Fruit fly (Drosophila melanogaster) whole organism, embryonic: Measurements from ENCODE around the gene HINT1.
A peak's percentile ranks its signal among the peaks of the same experiment; 100 is the strongest.

Source experiments
- Antp ChIP-seq: fragments of 200-800 bp; sonication (Bioruptor generic); optimal IDR thresholded peaks from 3 replicates; lab custom pipeline; 2016; ENCODE audit warnings: missing biosample characterization, missing genetic modification characterization
- BEAF-32 ChIP-seq: fragments of 200-800 bp; sonication (Bioruptor generic); optimal IDR thresholded peaks from 3 replicates; lab custom pipeline; 2017; ENCODE audit warnings: missing biosample characterization, missing genetic modification characterization, mild to moderate bottlenecking, moderate library complexity, missing genetic modification reagents
- CG10147 ChIP-seq: fragments of 200-800 bp; sonication (Bioruptor generic); optimal IDR thresholded peaks from 2 replicates; lab custom pipeline; 2019; ENCODE audit warnings: missing biosample characterization, mild to moderate bottlenecking, missing genetic modification characterization, moderate library complexity
- CG10543 ChIP-seq: fragments of 200-800 bp; sonication (Bioruptor generic); optimal IDR thresholded peaks from 3 replicates; lab custom pipeline; 2017; ENCODE audit warnings: missing biosample characterization, mild to moderate bottlenecking, missing genetic modification characterization, moderate library complexity
- CG11456 ChIP-seq: fragments of 200-800 bp; sonication (Bioruptor generic); IDR thresholded peaks from 3 replicates; pipeline ENCODE4 v1.3.6; 2022; ENCODE audit warnings: missing biosample characterization, missing genetic modification characterization
- CG11723 ChIP-seq: fragments of 200-800 bp; sonication (Bioruptor generic); optimal IDR thresholded peaks from 2 replicates; lab custom pipeline; 2017; ENCODE audit warnings: missing biosample characterization, mild to moderate bottlenecking, missing genetic modification characterization
- CG13287 ChIP-seq: fragments of 200-800 bp; sonication (Bioruptor generic); IDR thresholded peaks from 2 replicates; pipeline ENCODE4 v1.3.6; 2022; ENCODE audit warnings: missing biosample characterization, missing genetic modification characterization; ENCODE audit not compliant: partially characterized antibody
- CG13624 ChIP-seq: fragments of 200-800 bp; sonication (Bioruptor generic); optimal IDR thresholded peaks from 2 replicates; lab custom pipeline; 2016; ENCODE audit warnings: missing biosample characterization, missing genetic modification characterization
- CG1647 ChIP-seq: fragments of 200-800 bp; sonication (Bioruptor generic); optimal IDR thresholded peaks from 3 replicates; lab custom pipeline; 2016; ENCODE audit warnings: missing biosample characterization, missing genetic modification characterization
- CG17359 ChIP-seq: fragments of 200-800 bp; sonication (Bioruptor generic); optimal IDR thresholded peaks from 3 replicates; lab custom pipeline; 2018; ENCODE audit warnings: missing biosample characterization, mild to moderate bottlenecking, missing genetic modification characterization, moderate library complexity
- CG17361 ChIP-seq: fragments of 200-800 bp; sonication (Bioruptor generic); IDR thresholded peaks from 3 replicates; pipeline ENCODE4 v1.3.6; 2022; ENCODE audit warnings: missing biosample characterization, missing genetic modification characterization
- CG18011 ChIP-seq: fragments of 200-800 bp; sonication (Bioruptor generic); optimal IDR thresholded peaks from 2 replicates; lab custom pipeline; 2017; ENCODE audit warnings: missing biosample characterization, missing genetic modification characterization, mild to moderate bottlenecking, moderate library complexity, missing genotype
- CG2875 ChIP-seq: fragments of 200-800 bp; sonication (Bioruptor generic); optimal IDR thresholded peaks from 2 replicates; lab custom pipeline; 2017; ENCODE audit warnings: missing biosample characterization, mild to moderate bottlenecking, missing genetic modification characterization, missing genetic modification reagents
- CG34422 ChIP-seq: fragments of 200-800 bp; sonication (Bioruptor generic); IDR thresholded peaks from 3 replicates; pipeline ENCODE4 v1.3.6; 2022; ENCODE audit warnings: missing biosample characterization, missing genetic modification characterization
- CG3838 ChIP-seq: fragments of 200-800 bp; sonication (Bioruptor generic); optimal IDR thresholded peaks from 3 replicates; lab custom pipeline; 2016; ENCODE audit warnings: missing biosample characterization, missing genetic modification characterization
- CG3995 ChIP-seq: fragments of 200-800 bp; sonication (Bioruptor generic); optimal IDR thresholded peaks from 3 replicates; lab custom pipeline; 2016; ENCODE audit warnings: missing biosample characterization, missing genetic modification characterization
- CG4424 ChIP-seq: fragments of 200-800 bp; sonication (Bioruptor generic); optimal IDR thresholded peaks from 3 replicates; lab custom pipeline; 2016; ENCODE audit warnings: missing biosample characterization, missing genetic modification characterization
- CG4730 ChIP-seq: fragments of 200-800 bp; sonication (Bioruptor generic); IDR thresholded peaks from 2 replicates; pipeline ENCODE4 v1.3.6; 2022; ENCODE audit warnings: missing biosample characterization, missing genetic modification characterization
- CG7839 ChIP-seq: fragments of 200-800 bp; sonication (Bioruptor generic); optimal IDR thresholded peaks from 3 replicates; lab custom pipeline; 2018; ENCODE audit warnings: missing biosample characterization, mild to moderate bottlenecking, missing genetic modification characterization, moderate library complexity
- CG8478 ChIP-seq: fragments of >200 bp; optimal IDR thresholded peaks from 2 replicates; lab custom pipeline; 2018
- CG9727 ChIP-seq: fragments of 200-800 bp; sonication (Bioruptor generic); optimal IDR thresholded peaks from 3 replicates; lab custom pipeline; 2017; ENCODE audit warnings: missing biosample characterization, mild to moderate bottlenecking, missing genetic modification characterization
- Deaf1 ChIP-seq: fragments of 200-800 bp; optimal IDR thresholded peaks from 3 replicates; lab custom pipeline; 2019; ENCODE audit warnings: missing biosample characterization, mild to moderate bottlenecking, missing genetic modification characterization, moderate library complexity
- Dek ChIP-seq: fragments of 200-800 bp; sonication (Bioruptor generic); optimal IDR thresholded peaks from 3 replicates; lab custom pipeline; 2019; ENCODE audit warnings: missing biosample characterization, mild to moderate bottlenecking, missing genetic modification characterization, moderate library complexity
- Dp ChIP-seq: fragments of 200-800 bp; sonication (Bioruptor generic); optimal IDR thresholded peaks from 2 replicates; lab custom pipeline; 2018; ENCODE audit warnings: missing biosample characterization, mild to moderate bottlenecking, missing genetic modification characterization, moderate library complexity
- Dref ChIP-seq: fragments of 200-800 bp; sonication (Bioruptor generic); IDR thresholded peaks from 2 replicates; pipeline ENCODE4 v1.3.6; 2022; ENCODE audit warnings: missing biosample characterization, missing genetic modification characterization
- E2f1 ChIP-seq: fragments of 200-800 bp; sonication (Bioruptor generic); IDR thresholded peaks from 2 replicates; pipeline ENCODE4 v1.3.6; 2022; ENCODE audit warnings: missing biosample characterization, missing genetic modification characterization
- HHEX ChIP-seq: fragments of 200-800 bp; sonication (Bioruptor generic); optimal IDR thresholded peaks from 3 replicates; lab custom pipeline; 2017; ENCODE audit warnings: missing biosample characterization, mild to moderate bottlenecking, missing genetic modification characterization, missing genetic modification reagents
- Lhr ChIP-seq: fragments of 200-800 bp; sonication (Bioruptor generic); optimal IDR thresholded peaks from 3 replicates; lab custom pipeline; 2017; ENCODE audit warnings: mild to moderate bottlenecking, missing biosample characterization, missing genetic modification reagents, missing genetic modification characterization
- MESR4 ChIP-seq: fragments of 200-800 bp; sonication (Bioruptor generic); optimal IDR thresholded peaks from 2 replicates; lab custom pipeline; 2018; ENCODE audit warnings: missing biosample characterization, mild to moderate bottlenecking, missing genetic modification characterization, moderate library complexity
- Mes4 ChIP-seq: fragments of 200-800 bp; sonication (Bioruptor generic); optimal IDR thresholded peaks from 2 replicates; lab custom pipeline; 2016; ENCODE audit warnings: missing biosample characterization, missing genetic modification characterization
- Mrtf ChIP-seq: fragments of 200-800 bp; sonication (Bioruptor generic); IDR thresholded peaks from 3 replicates; pipeline ENCODE4 v1.3.6; 2022; ENCODE audit warnings: missing biosample characterization, missing genetic modification characterization
- Oli ChIP-seq: fragments of 200-800 bp; sonication (Bioruptor generic); optimal IDR thresholded peaks from 2 replicates; lab custom pipeline; 2018; ENCODE audit warnings: missing biosample characterization, mild to moderate bottlenecking, missing genetic modification characterization, moderate library complexity
- Rfx ChIP-seq: fragments of 200-800 bp; sonication (Bioruptor generic); IDR thresholded peaks from 2 replicates; pipeline ENCODE4 v1.3.6; 2022; ENCODE audit warnings: missing biosample characterization, missing genetic modification characterization
- Sry-δ ChIP-seq: fragments of 200-800 bp; sonication (Bioruptor generic); optimal IDR thresholded peaks from 2 replicates; lab custom pipeline; 2016; ENCODE audit warnings: missing biosample characterization, missing genetic modification characterization
- al ChIP-seq: fragments of 200-800 bp; sonication (Bioruptor generic); IDR thresholded peaks from 2 replicates; pipeline ENCODE4 v1.3.6; 2022; ENCODE audit warnings: missing biosample characterization, missing genetic modification characterization
- ap ChIP-seq: fragments of 200-800 bp; sonication (Bioruptor generic); IDR thresholded peaks from 2 replicates; pipeline ENCODE4 v1.3.6; 2022; ENCODE audit warnings: missing biosample characterization, missing genetic modification characterization
- cato ChIP-seq: fragments of 200-800 bp; sonication (Bioruptor generic); optimal IDR thresholded peaks from 2 replicates; lab custom pipeline; 2016; ENCODE audit warnings: missing biosample characterization, missing genetic modification characterization, borderline replicate concordance
- croc ChIP-seq: fragments of 200-800 bp; sonication (Bioruptor generic); conservative IDR thresholded peaks from 3 replicates; pipeline ENCODE4 v1.3.6; 2022; ENCODE audit warnings: missing biosample characterization, missing genetic modification characterization
- fd102C ChIP-seq: fragments of 200-800 bp; sonication (Bioruptor generic); optimal IDR thresholded peaks from 2 replicates; lab custom pipeline; 2018; ENCODE audit warnings: missing biosample characterization, mild to moderate bottlenecking, missing genetic modification characterization, moderate library complexity
- grau ChIP-seq: fragments of 200-800 bp; optimal IDR thresholded peaks from 3 replicates; lab custom pipeline; 2019; ENCODE audit warnings: missing biosample characterization, mild to moderate bottlenecking, missing genetic modification characterization, moderate library complexity
- ind ChIP-seq: fragments of 200-800 bp; sonication (Bioruptor generic); optimal IDR thresholded peaks from 3 replicates; lab custom pipeline; 2016; ENCODE audit warnings: missing biosample characterization, missing genetic modification characterization
- lbe ChIP-seq: fragments of 200-800 bp; sonication (Bioruptor generic); optimal IDR thresholded peaks from 2 replicates; lab custom pipeline; 2016; ENCODE audit warnings: missing biosample characterization, mild to moderate bottlenecking, missing genetic modification characterization
- lmd ChIP-seq: fragments of 200-800 bp; sonication (Bioruptor generic); IDR thresholded peaks from 2 replicates; pipeline ENCODE4 v1.3.6; 2022; ENCODE audit warnings: missing biosample characterization, missing genetic modification characterization
- lov ChIP-seq, 2 experiments: fragments of 200-800 bp in 1 of 2; fragments of >200 bp in 1 of 2; sonication (Bioruptor generic) in 1 of 2; IDR thresholded peaks in 1 of 2; optimal IDR thresholded peaks in 1 of 2; 2 replicates in 1 of 2; 3 replicates in 1 of 2; pipeline versions ENCODE4 v1.3.6 to Lab custom; 2017 to 2022; ENCODE audit warnings: missing biosample characterization in 1 of 2, missing genetic modification characterization in 1 of 2
- pan ChIP-seq, 4 experiments: fragments of >200 bp in 3 of 4; fragments of 200-800 bp in 1 of 4; sonication (Bioruptor generic) in 1 of 4; optimal IDR thresholded peaks in 3 of 4; IDR thresholded peaks in 1 of 4; 2 replicates each; pipeline versions ENCODE4 v1.3.6 to Lab custom; 2017 to 2022; ENCODE audit warnings: missing biosample characterization in 2 of 4, missing genetic modification characterization in 2 of 4, mixed read lengths in 1 of 4
- phol ChIP-seq: fragments of 200-800 bp; sonication (Bioruptor generic); optimal IDR thresholded peaks from 3 replicates; lab custom pipeline; 2018; ENCODE audit warnings: missing biosample characterization, mild to moderate bottlenecking, missing genetic modification characterization, moderate library complexity
- pnt ChIP-seq: fragments of 200-800 bp; sonication (Bioruptor generic); optimal IDR thresholded peaks from 3 replicates; lab custom pipeline; 2016; ENCODE audit warnings: missing biosample characterization, missing genetic modification characterization
- stwl ChIP-seq: fragments of 200-800 bp; sonication (Bioruptor generic); optimal IDR thresholded peaks from 3 replicates; lab custom pipeline; 2018; ENCODE audit warnings: missing biosample characterization, mild to moderate bottlenecking, missing genetic modification characterization, moderate library complexity
- tio ChIP-seq: fragments of 200-800 bp; sonication (Bioruptor generic); optimal IDR thresholded peaks from 2 replicates; lab custom pipeline; 2017; ENCODE audit warnings: missing biosample characterization, missing genetic modification characterization, inconsistent platforms
- tna ChIP-seq: fragments of 200-800 bp; sonication (Bioruptor generic); IDR thresholded peaks from 2 replicates; pipeline ENCODE4 v1.3.6; 2022; ENCODE audit warnings: missing biosample characterization, missing genetic modification characterization; ENCODE audit not compliant: partially characterized antibody

HINT1 gene

DNA sequence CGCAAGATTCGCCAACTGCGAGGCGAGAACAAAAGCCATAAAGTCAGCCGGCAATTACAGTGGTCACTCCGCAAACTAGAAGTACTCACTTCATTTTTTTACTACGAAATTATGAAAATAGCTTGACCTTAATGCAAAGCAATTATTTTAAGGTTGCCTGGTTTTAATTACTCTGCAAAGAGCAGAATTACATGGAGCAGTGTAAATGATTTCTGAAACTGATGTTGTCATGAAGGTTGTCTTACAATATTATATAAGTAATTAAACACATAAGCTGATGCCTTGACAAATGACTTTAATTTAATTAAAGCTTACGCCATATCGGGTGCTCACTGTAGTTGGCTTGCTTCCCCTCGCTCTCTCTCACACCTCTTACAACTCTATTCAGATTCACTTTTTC lies 35.7 kb upstream of the HINT1 start (continued):
- TF ChIP-seq CG3838 (GFP tag; lab: Kevin White, UChicago) (no peak), CG9727 (GFP tag; lab: Kevin White, UChicago) (peak; percentile 66), CG8478 (lab: Kevin White, UChicago) (no peak), CG3995 (peak; percentile 16), CG4424 (GFP tag; lab: Kevin White, UChicago) (peak; percentile 17), lmd (peak; percentile 55), ind (GFP tag; lab: Kevin White, UChicago) (peak; percentile 40), CG1647 (GFP tag; lab: Kevin White, UChicago) (no peak), stwl (tag; lab: Kevin White, UChicago) (no peak), grau (tag; lab: Kevin White, UChicago) (peak; percentile 89), Lhr (GFP tag; lab: Kevin White, UChicago) (no peak), cato (GFP tag; lab: Kevin White, UChicago) (no peak), CG34422 (GFP tag; lab: Robert Waterston, UW) (no peak), CG13287 (no peak), CG7839 (tag; lab: Kevin White, UChicago) (peak; percentile 68), CG18011 (GFP tag; lab: Kevin White, UChicago) (peak; percentile 11), Dref (GFP tag; lab: Robert Waterston, UW) (no peak), croc (GFP tag; lab: Robert Waterston, UW) (0 out of 3 replicates have a peak, but pooled peaks have one; percentile 21), CG4730 (GFP tag; lab: Robert Waterston, UW) (no peak), al (GFP tag; lab: Robert Waterston, UW) (peak; percentile 67), Dp (GFP tag; lab: Kevin White, UChicago) (no peak), Oli (tag; lab: Kevin White, UChicago) (peak; percentile 38), Mes4 (GFP tag; lab: Kevin White, UChicago) (no peak), Antp (GFP tag; lab: Kevin White, UChicago) (no peak), tio (GFP tag; lab: Kevin White, UChicago) (peak; percentile 56), Deaf1 (peak; percentile 5), Rfx (GFP tag; lab: Robert Waterston, UW) (peak; percentile 73), Mrtf (GFP tag; lab: Robert Waterston, UW) (0 out of 3 replicates have a peak, but pooled peaks have one; percentile 22), CG10543 (GFP tag; lab: Kevin White, UChicago) (no peak), CG2875 (GFP tag; lab: Kevin White, UChicago) (no peak), fd102C (GFP tag; lab: Kevin White, UChicago) (no peak), CG11723 (GFP tag; lab: Kevin White, UChicago) (peak; percentile 16), Sry-δ (GFP tag; lab: Kevin White, UChicago) (no peak), tna (no peak), CG17361 (GFP tag; lab: Robert Waterston, UW) (peak; percentile 53; the same call in 1 of the 3 replicates), E2f1 (GFP tag; lab: Robert Waterston, UW) (no peak), HHEX (GFP tag; lab: Kevin White, UChicago) (peak; percentile 48), phol (tag; lab: Kevin White, UChicago) (peak; percentile 28), CG13624 (GFP tag; lab: Kevin White, UChicago) (peak; percentile 67), lov (optimal IDR thresholded peaks at IDR 0.05; lab: Kevin White, UChicago) (no peak), lov (GFP tag; IDR thresholded peaks at IDR 0.05; lab: Robert Waterston, UW) (no peak), lbe (GFP tag; lab: Kevin White, UChicago) (no peak), ap (no peak), CG11456 (GFP tag; lab: Robert Waterston, UW) (no peak), pnt (no peak), BEAF-32 (GFP tag; lab: Kevin White, UChicago) (no peak), CG17359 (tag; lab: Kevin White, UChicago) (peak; percentile 17), MESR4 (no peak), pan (optimal IDR thresholded peaks at IDR 0.05; lab: Kevin White, UChicago) (no peak), pan (GFP tag; optimal IDR thresholded peaks at IDR 0.05 in 1 of 2, IDR thresholded peaks at IDR 0.05 in 1 of 2) (peak in 1 of 2 experiments; percentile 23), Dek (tag; lab: Kevin White, UChicago) (peak; percentile 12), CG10147 (GFP tag; lab: Kevin White, UChicago) (peak; percentile 56)
